Worm (Caenorhabditis elegans) whole organism, L1 larva: ENCODE results near the gene cex-2.

ENCODE experiments used
- hlh-4 ChIP-seq: sonication (generic microtip); optimal IDR thresholded peaks from 2 replicates; lab custom pipeline; 2016; ENCODE audit warnings: mild to moderate bottlenecking, missing genetic modification characterization, missing compliant biosample characterization
- lin-35 ChIP-seq, 2 experiments: fragments of 150-350 bp; optimal IDR thresholded peaks; 2 replicates each; lab custom pipeline; 2014; ENCODE audit warnings: missing biosample characterization in 2 of 2, missing genetic modification characterization in 2 of 2, missing genetic modification reagents in 2 of 2
- pag-3 ChIP-seq: sonication (generic microtip); optimal IDR thresholded peaks from 2 replicates; lab custom pipeline; 2017; ENCODE audit warnings: missing genetic modification characterization, mild to moderate bottlenecking, missing compliant biosample characterization, antibody characterized with exemption, borderline replicate concordance; ENCODE audit not compliant: insufficient read depth
- sup-37 ChIP-seq: fragments of 200-800 bp; sonication (Bioruptor generic); optimal IDR thresholded peaks from 2 replicates; lab custom pipeline; 2018; ENCODE audit warnings: mild to moderate bottlenecking, missing genetic modification characterization, missing compliant biosample characterization
- ztf-4 ChIP-seq: fragments of 150-350 bp; optimal IDR thresholded peaks from 2 replicates; lab custom pipeline; 2014; ENCODE audit warnings: missing biosample characterization, missing genetic modification characterization

DNA sequence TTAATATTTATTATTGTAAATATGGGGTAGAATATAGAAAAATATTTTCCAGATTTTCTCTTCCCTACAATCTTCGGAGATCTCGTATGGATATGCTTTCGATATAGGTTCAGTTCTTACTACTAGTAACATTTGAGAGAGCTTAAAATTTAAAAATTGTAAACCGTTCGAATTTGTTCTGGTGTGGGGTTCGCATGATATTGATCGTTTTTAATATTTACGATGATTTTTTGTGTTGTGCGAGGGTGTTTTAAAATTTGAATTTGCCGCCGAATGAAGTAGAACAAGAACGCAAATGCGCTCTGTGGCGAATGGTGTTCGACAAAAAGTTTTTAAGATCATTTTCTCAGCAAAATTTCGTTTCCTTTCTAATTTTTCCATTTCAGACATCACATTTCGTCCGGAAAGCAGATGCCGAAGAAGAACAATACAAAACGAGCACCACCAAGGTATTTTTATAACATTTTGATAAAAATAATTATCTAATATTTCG lies 51.7 kb downstream of the cex-2 start, which contains the start of gene skr-17:
- TF ChIP-seq pag-3 (tag; lab: Kevin White, UChicago) (no peak), ztf-4 (tag; lab: Kevin White, UChicago) (no peak), lin-35 (GFP tag; optimal IDR thresholded peaks at IDR 0.05; lab: Kevin White, UChicago) (no peak), sup-37 (GFP tag; lab: Kevin White, UChicago) (no peak), hlh-4 (tag; lab: Kevin White, UChicago) (no peak)
